Worm (Caenorhabditis elegans): Measurements from ENCODE around the gene srp-7.

- TF ChIP-seq lsy-2 (tag; optimal IDR thresholded peaks at IDR 0.05) (no peak), nhr-237 (tag; optimal IDR thresholded peaks at IDR 0.05) (no peak), dmd-4 (tag; optimal IDR thresholded peaks at IDR 0.05) (no peak), ztf-4 (tag; optimal IDR thresholded peaks at IDR 0.05) (no peak), unc-55 (GFP tag; optimal IDR thresholded peaks at IDR 0.05) (no peak), skn-1 (tag; optimal IDR thresholded peaks at IDR 0.05) (no peak), nhr-12 (tag; optimal IDR thresholded peaks at IDR 0.05) (no peak), aly-2 (tag; optimal IDR thresholded peaks at IDR 0.05) (no peak)
Observed at ce11 chrV:8168219-8168962, 10.5 kb upstream of the srp-7 start, which contains the start of gene F20D6.8.
